Fruit fly (Drosophila melanogaster): ENCODE results near the gene CG1090.
A peak's percentile ranks its signal among the peaks of the same experiment; 100 is the strongest.

CG1090 gene

dm6 chr3R:4399810-4400496, 40.3 kb downstream of the CG1090 start:
- TF ChIP-seq CG7372 (GFP tag; IDR thresholded peaks at IDR 0.05) (no peak), CG13424 (tag; optimal IDR thresholded peaks at IDR 0.05) (peak; percentile 9), CG13123 (GFP tag; optimal IDR thresholded peaks at IDR 0.05) (no peak), CG2120 (GFP tag; optimal IDR thresholded peaks at IDR 0.05) (peak; percentile 26), Xbp1 (GFP tag; optimal IDR thresholded peaks at IDR 0.05) (peak; percentile 34), CG12236 (GFP tag; optimal IDR thresholded peaks at IDR 0.05) (no peak), CoRest (tag; optimal IDR thresholded peaks at IDR 0.05) (peak; percentile 62), zen (tag; optimal IDR thresholded peaks at IDR 0.05) (peak; percentile 22), shn (GFP tag; optimal IDR thresholded peaks at IDR 0.05) (no peak), gem (tag; optimal IDR thresholded peaks at IDR 0.05) (peak; percentile 41), CG8924 (tag; optimal IDR thresholded peaks at IDR 0.05) (peak; percentile 7), CG11456 (GFP tag; IDR thresholded peaks at IDR 0.05) (no peak), z (GFP tag; IDR thresholded peaks at IDR 0.05) (no peak), CG2712 (tag; optimal IDR thresholded peaks at IDR 0.05) (peak; percentile 43), gcm2 (GFP tag; optimal IDR thresholded peaks at IDR 0.05) (no peak), sisA (GFP tag; IDR thresholded peaks at IDR 0.05) (no peak), CG15269 (tag; optimal IDR thresholded peaks at IDR 0.05) (peak; percentile 1), crc (GFP tag; optimal IDR thresholded peaks at IDR 0.05) (no peak), CG18262 (tag; optimal IDR thresholded peaks at IDR 0.05) (peak; percentile 49), CG2678 (tag; optimal IDR thresholded peaks at IDR 0.05) (peak; percentile 21), lola (GFP tag; optimal IDR thresholded peaks at IDR 0.05) (peak in 2 of 3 experiments; percentile 41 to 91), CG1024 (GFP tag; IDR thresholded peaks at IDR 0.05) (peak; percentile 96), Abd-B (GFP tag; optimal IDR thresholded peaks at IDR 0.05) (peak; percentile 60), CG11695 (GFP tag; IDR thresholded peaks at IDR 0.05) (no peak), CG12104 (GFP tag; optimal IDR thresholded peaks at IDR 0.05) (no peak), Sox102F (GFP tag; optimal IDR thresholded peaks at IDR 0.05) (no peak), sima (GFP tag; optimal IDR thresholded peaks at IDR 0.05) (no peak), CG11560 (tag; IDR thresholded peaks at IDR 0.05) (no peak), Vsx1 (GFP tag; optimal IDR thresholded peaks at IDR 0.05) (no peak), Dref (GFP tag; IDR thresholded peaks at IDR 0.05) (peak; percentile 78), ssp (GFP tag; IDR thresholded peaks at IDR 0.05) (peak; percentile 98), Doc2 (GFP tag; IDR thresholded peaks at IDR 0.05) (no peak), chm (GFP tag; IDR thresholded peaks at IDR 0.05) (no peak), cwo (GFP tag; optimal IDR thresholded peaks at IDR 0.05) (no peak), CG7357 (GFP tag; IDR thresholded peaks at IDR 0.05) (peak; percentile 96), CG30020 (tag; optimal IDR thresholded peaks at IDR 0.05) (peak; percentile 99), CG13287 (GFP tag; IDR thresholded peaks at IDR 0.05; ENCODE audit: partially characterized antibody) (peak; percentile 15; the same call in 1 of the 2 replicates), CG8478 (optimal IDR thresholded peaks at IDR 0.05) (no peak), lilli (GFP tag; optimal IDR thresholded peaks at IDR 0.05) (peak; percentile 50), CG9817 (tag; optimal IDR thresholded peaks at IDR 0.05) (peak; percentile 5), sr (GFP tag; IDR thresholded peaks at IDR 0.05) (no peak), Dfd (GFP tag; optimal IDR thresholded peaks at IDR 0.05) (peak in 1 of 2 experiments; percentile 55), CG1602 (GFP tag; optimal IDR thresholded peaks at IDR 0.05) (peak; percentile 24), CG6683 (GFP tag; optimal IDR thresholded peaks at IDR 0.05) (no peak), CG31441 (GFP tag; IDR thresholded peaks at IDR 0.05) (peak; percentile 55; the same call in 1 of the 2 replicates), ewg (GFP tag; optimal IDR thresholded peaks at IDR 0.05) (peak; percentile 41), wdn (GFP tag; IDR thresholded peaks at IDR 0.05) (no peak), CG3995 (GFP tag; optimal IDR thresholded peaks at IDR 0.05) (peak; percentile 15), CG11723 (GFP tag; optimal IDR thresholded peaks at IDR 0.05) (peak; percentile 85), CG12391 (tag; optimal IDR thresholded peaks at IDR 0.05) (peak; percentile 48)

Measured in whole organism, embryonic.